Fruit fly (Drosophila melanogaster): Measurements from ENCODE around the gene CG12659.

Gene CG12659

DNA sequence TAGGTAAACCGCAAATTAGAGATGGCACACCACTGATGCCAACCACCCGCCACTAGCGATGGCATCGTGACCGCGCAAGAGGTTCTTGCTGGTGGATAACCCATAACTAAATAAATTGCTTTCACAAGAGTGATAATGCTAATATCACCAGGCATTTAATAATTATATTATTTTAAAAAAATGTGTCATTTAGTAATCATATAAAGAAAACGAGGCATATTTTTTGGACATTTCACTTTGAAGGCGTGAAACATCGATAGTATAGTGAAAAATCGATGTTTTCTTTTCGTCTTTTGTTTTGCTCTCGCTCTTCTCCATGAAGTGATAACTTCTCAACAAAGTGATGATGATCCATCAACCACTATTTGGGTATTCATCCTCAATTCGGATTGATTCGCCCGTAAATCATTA lies 32.8 kb downstream of the CG12659 start, which contains the start of gene IntS4:
Gene IntS4, minus strand, starts transcription at position 20 of the 411 bp plus-strand sequence.
- no peak; the same call in 2 of the 3 replicates for TF ChIP-seq CG4496 (GFP tag; IDR thresholded peaks at IDR 0.05)
- TF ChIP-seq CG8301 (tag; optimal IDR thresholded peaks at IDR 0.05) = no peak
- TF ChIP-seq CG10348 (GFP tag; IDR thresholded peaks at IDR 0.05) = no peak
- peak; percentile 19 for TF ChIP-seq CG9948 (tag; optimal IDR thresholded peaks at IDR 0.05)
- TF ChIP-seq Ets98B (GFP tag; IDR thresholded peaks at IDR 0.05) = peak; percentile 60
- no peak for TF ChIP-seq CG32121 (GFP tag; IDR thresholded peaks at IDR 0.05)
- TF ChIP-seq CG15710 (tag; optimal IDR thresholded peaks at IDR 0.05) = peak; percentile 59
- TF ChIP-seq EcR (GFP tag; optimal IDR thresholded peaks at IDR 0.05) = peak; percentile 73
- peak; percentile 50 for TF ChIP-seq Pif1B (GFP tag; optimal IDR thresholded peaks at IDR 0.05)
- no peak; the same call in 1 of the 3 replicates for TF ChIP-seq fd96Ca (GFP tag; IDR thresholded peaks at IDR 0.05)
- TF ChIP-seq D1 (tag; optimal IDR thresholded peaks at IDR 0.05) = no peak
- no peak for TF ChIP-seq Pif1A (GFP tag; optimal IDR thresholded peaks at IDR 0.05)
- TF ChIP-seq CG17806 (tag; optimal IDR thresholded peaks at IDR 0.05) = peak; percentile 29
- TF ChIP-seq CG8159 (tag; optimal IDR thresholded peaks at IDR 0.05) = no peak
- TF ChIP-seq CG34367 (tag; optimal IDR thresholded peaks at IDR 0.05) = no peak

DNA sequence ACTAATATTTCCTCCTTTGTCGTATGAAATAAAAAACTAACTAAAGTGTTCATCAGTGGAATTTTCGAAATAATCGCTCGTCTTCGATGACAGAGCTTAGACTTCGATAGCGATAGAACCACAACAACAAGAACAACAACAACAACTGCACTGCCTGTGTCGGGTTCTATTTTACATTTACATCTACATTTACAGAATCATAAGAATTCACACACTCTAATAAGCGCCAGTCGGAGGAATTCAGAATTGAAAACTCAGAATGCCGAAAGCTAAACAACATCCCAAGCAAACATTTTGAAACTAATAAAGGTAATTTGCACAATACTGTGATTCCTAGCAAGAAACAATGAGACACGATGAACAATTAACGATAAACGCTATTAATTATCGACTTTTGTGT lies 37.2 kb downstream of the CG12659 start:
- TF ChIP-seq EcR (GFP tag; optimal IDR thresholded peaks at IDR 0.05) (no peak), CG10348 (GFP tag; IDR thresholded peaks at IDR 0.05) (no peak), Ets98B (GFP tag; IDR thresholded peaks at IDR 0.05) (no peak), D1 (tag; optimal IDR thresholded peaks at IDR 0.05) (no peak), CG14655 (GFP tag; optimal IDR thresholded peaks at IDR 0.05) (no peak), CG8301 (tag; optimal IDR thresholded peaks at IDR 0.05) (no peak), fd96Ca (GFP tag; IDR thresholded peaks at IDR 0.05) (no peak), CG13204 (GFP tag; optimal IDR thresholded peaks at IDR 0.05) (no peak), Pif1A (GFP tag; optimal IDR thresholded peaks at IDR 0.05) (no peak), gl (tag; optimal IDR thresholded peaks at IDR 0.05) (no peak), CG9948 (tag; optimal IDR thresholded peaks at IDR 0.05) (no peak), Snoo (tag; optimal IDR thresholded peaks at IDR 0.05) (no peak), Pif1B (GFP tag; optimal IDR thresholded peaks at IDR 0.05) (no peak)

DNA sequence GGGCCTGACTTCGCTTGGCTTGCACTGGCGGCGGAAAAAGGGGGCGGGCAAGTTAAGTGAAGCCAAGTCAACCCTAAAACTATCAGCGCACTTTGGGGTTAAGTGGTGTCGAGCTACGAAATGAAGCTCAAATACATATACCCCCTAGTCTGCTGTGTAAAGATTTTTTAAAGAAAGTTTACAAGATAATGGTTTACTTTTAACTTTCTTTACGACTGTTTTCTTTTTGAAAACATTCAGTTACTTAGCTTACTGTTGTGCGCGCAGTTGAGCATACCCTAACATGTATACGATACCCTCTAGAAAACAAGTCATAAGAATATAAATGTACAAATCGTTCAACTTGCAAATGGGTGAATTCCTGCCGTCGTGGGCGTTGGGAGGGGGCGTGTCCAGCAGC lies 48.8 kb downstream of the CG12659 start:
- no peak for TF ChIP-seq gl (tag; optimal IDR thresholded peaks at IDR 0.05)
- no peak for TF ChIP-seq EcR (GFP tag; optimal IDR thresholded peaks at IDR 0.05)
- TF ChIP-seq CG9948 (tag; optimal IDR thresholded peaks at IDR 0.05) = peak; percentile 8
- no peak for TF ChIP-seq CG15710 (tag; optimal IDR thresholded peaks at IDR 0.05)
- peak; percentile 11 for TF ChIP-seq CG8159 (tag; optimal IDR thresholded peaks at IDR 0.05)
- no peak for TF ChIP-seq fd96Ca (GFP tag; IDR thresholded peaks at IDR 0.05)
- TF ChIP-seq CG17806 (tag; optimal IDR thresholded peaks at IDR 0.05) = peak; percentile 11

DNA sequence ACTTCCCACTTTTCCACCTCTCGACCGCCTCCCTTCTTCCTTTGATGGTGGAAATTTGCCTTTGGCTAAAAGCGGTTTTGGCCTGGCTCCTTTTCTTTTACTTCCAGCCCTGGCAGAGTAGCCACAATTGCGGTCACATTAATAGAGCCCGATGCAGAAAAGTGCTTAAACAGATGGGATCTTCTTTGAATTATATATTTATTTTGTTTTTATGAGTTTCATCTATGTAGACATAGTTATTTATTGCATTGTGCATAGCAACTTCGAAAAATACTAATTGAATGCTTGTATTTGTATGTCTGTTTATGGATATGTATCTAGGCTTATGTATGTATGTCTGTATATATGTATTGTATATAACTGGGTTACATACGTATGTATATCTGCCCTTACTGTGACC lies 49.5 kb downstream of the CG12659 start:
- TF ChIP-seq CG8301 (tag; optimal IDR thresholded peaks at IDR 0.05) (peak; percentile 26), CG13204 (GFP tag; optimal IDR thresholded peaks at IDR 0.05) (no peak), CG8159 (tag; optimal IDR thresholded peaks at IDR 0.05) (peak; percentile 67), CG14655 (GFP tag; optimal IDR thresholded peaks at IDR 0.05) (peak; percentile 47), CG17806 (tag; optimal IDR thresholded peaks at IDR 0.05) (peak; percentile 49), CG34367 (tag; optimal IDR thresholded peaks at IDR 0.05) (peak; percentile 48), CG4496 (GFP tag; IDR thresholded peaks at IDR 0.05) (peak; percentile 49; the same call in 2 of the 3 replicates), Ets98B (GFP tag; IDR thresholded peaks at IDR 0.05) (0 out of 2 replicates have a peak, but pooled peaks have one; percentile 22), rn (GFP tag; IDR thresholded peaks at IDR 0.05) (no peak), Snoo (tag; optimal IDR thresholded peaks at IDR 0.05) (peak; percentile 18), Pif1A (GFP tag; optimal IDR thresholded peaks at IDR 0.05) (peak; percentile 37), CG12605 (GFP tag; IDR thresholded peaks at IDR 0.05) (no peak), CG15710 (tag; optimal IDR thresholded peaks at IDR 0.05) (peak; percentile 60), CG10348 (GFP tag; IDR thresholded peaks at IDR 0.05) (no peak), fd96Ca (GFP tag; IDR thresholded peaks at IDR 0.05) (peak; percentile 56; the same call in 1 of the 3 replicates), Pif1B (GFP tag; optimal IDR thresholded peaks at IDR 0.05) (peak; percentile 9), D1 (tag; optimal IDR thresholded peaks at IDR 0.05) (no peak), CG9948 (tag; optimal IDR thresholded peaks at IDR 0.05) (peak; percentile 45), EcR (GFP tag; optimal IDR thresholded peaks at IDR 0.05) (no peak)
